Worm (Caenorhabditis elegans): ENCODE data around the gene B0334.10.
"Not testable (repeated sequence)": the region's sequence is repeated elsewhere in the genome, so short reads cannot be mapped to it uniquely, and the experiment has no call there.

B0334.10 gene

DNA sequence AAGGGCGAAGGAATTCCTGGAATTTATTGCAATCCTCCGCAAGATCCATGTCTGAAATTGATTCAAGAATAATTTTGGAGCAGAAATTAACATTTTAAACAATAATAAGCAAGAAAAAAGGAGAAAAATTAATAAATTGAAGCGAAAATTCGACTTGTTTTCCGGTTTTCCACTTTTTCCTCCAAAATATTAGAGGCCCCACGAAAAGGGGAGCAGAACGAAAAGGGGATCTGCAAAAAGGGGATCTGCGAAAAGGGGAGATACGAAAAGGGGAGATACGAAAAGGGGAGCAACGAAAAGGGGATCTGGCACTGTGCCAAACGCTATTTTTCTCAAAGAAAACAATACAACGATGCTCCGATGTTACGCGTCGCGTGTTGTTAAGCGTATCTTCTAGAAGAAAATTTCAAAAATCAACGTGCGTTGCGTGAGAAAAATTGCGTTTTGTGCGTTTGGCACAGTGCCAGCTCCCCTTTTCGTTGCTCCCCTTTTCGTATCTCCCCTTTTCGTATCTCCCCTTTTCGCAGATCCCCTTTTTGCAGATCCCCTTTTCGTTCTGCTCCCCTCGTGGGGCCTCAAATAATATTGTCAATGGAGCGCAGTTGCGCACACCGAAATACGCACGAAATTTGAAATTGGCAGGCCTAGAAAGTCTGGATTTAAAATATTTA is 16.3 kb downstream of the B0334.10 start, which contains the start of gene Y62F5A.12 (continued):
- peak; percentile 97 for TF ChIP-seq ceh-91 (GFP tag; IDR thresholded peaks at IDR 0.05)
- TF ChIP-seq Y53G8AR.9 (GFP tag; conservative IDR thresholded peaks at IDR 0.05) = peak; percentile 93
- TF ChIP-seq ceh-40 (GFP tag; IDR thresholded peaks at IDR 0.05) = peak; percentile 89
- peak; percentile 86 for TF ChIP-seq B0019.2 (GFP tag; conservative IDR thresholded peaks at IDR 0.05)
- TF ChIP-seq let-526 (GFP tag; IDR thresholded peaks at IDR 0.05) = peak; percentile 99
- peak; percentile 53 for TF ChIP-seq xnd-1 (tag; optimal IDR thresholded peaks at IDR 0.05)
- peak; percentile 95 for TF ChIP-seq F37B4.10 (GFP tag; IDR thresholded peaks at IDR 0.05)
- TF ChIP-seq ekl-4 (GFP tag; IDR thresholded peaks at IDR 0.05) = peak; percentile 94
- TF ChIP-seq gei-17 (GFP tag; optimal IDR thresholded peaks at IDR 0.05) = peak; percentile 1
- TF ChIP-seq B0261.1 (tag; optimal IDR thresholded peaks at IDR 0.05) = peak; percentile 20
- TF ChIP-seq egl-18 (GFP tag; IDR thresholded peaks at IDR 0.05) = peak; percentile 86
- peak; percentile 74 for TF ChIP-seq hmg-20 (GFP tag; IDR thresholded peaks at IDR 0.05)
- peak; percentile 47 for TF ChIP-seq somi-1 (GFP tag; optimal IDR thresholded peaks at IDR 0.05)
- 0 out of 2 replicates have a peak, but pooled peaks have one; percentile 67 for TF ChIP-seq cebp-2 (GFP tag; IDR thresholded peaks at IDR 0.05)
- peak; percentile 67 for TF ChIP-seq C17E4.6 (GFP tag; IDR thresholded peaks at IDR 0.05)
- TF ChIP-seq dox-1 (GFP tag; IDR thresholded peaks at IDR 0.05) = peak; percentile 98
- peak; percentile 71 for TF ChIP-seq ZK185.1 (tag; optimal IDR thresholded peaks at IDR 0.05; ENCODE audit: poor library complexity, severe bottlenecking)
- peak; percentile 83 for TF ChIP-seq lin-40 (tag; optimal IDR thresholded peaks at IDR 0.05)
- peak; percentile 94; the same call in 1 of the 2 replicates for TF ChIP-seq ceh-58 (GFP tag; IDR thresholded peaks at IDR 0.05)
- not testable (repeated sequence) for TF ChIP-seq snpc-4 (GFP tag; optimal IDR thresholded peaks at IDR 0.05)
- TF ChIP-seq snpc-4 (tag; optimal IDR thresholded peaks at IDR 0.05) = peak in 3 of 4 experiments; percentile 43 to 70 (median 65)
- TF ChIP-seq lin-54 (GFP tag; optimal IDR thresholded peaks at IDR 0.05) = peak; percentile 92
- 0 out of 2 replicates have a peak, but pooled peaks have one; percentile 67 for TF ChIP-seq Y56A3A.18 (GFP tag; IDR thresholded peaks at IDR 0.05)
- peak; percentile 96 for TF ChIP-seq aptf-2 (GFP tag; conservative IDR thresholded peaks at IDR 0.05)
- TF ChIP-seq ztf-6 (GFP tag; IDR thresholded peaks at IDR 0.05) = peak; percentile 98
- peak; percentile 74 for TF ChIP-seq attf-6 (GFP tag; IDR thresholded peaks at IDR 0.05)
- peak; percentile 93 for TF ChIP-seq Y53F4B.3 (GFP tag; IDR thresholded peaks at IDR 0.05)
- TF ChIP-seq egl-44 (GFP tag; IDR thresholded peaks at IDR 0.05) = peak; percentile 86; the same call in 1 of the 2 replicates
- peak; percentile 61 for TF ChIP-seq nhr-80 (tag; optimal IDR thresholded peaks at IDR 0.05)
- peak; percentile 98 for TF ChIP-seq ztf-28 (GFP tag; IDR thresholded peaks at IDR 0.05)
- TF ChIP-seq ztf-18 (tag; optimal IDR thresholded peaks at IDR 0.05) = peak; percentile 86
- peak; percentile 14 for TF ChIP-seq nhr-90 (tag; optimal IDR thresholded peaks at IDR 0.05)
- peak; percentile 55 for TF ChIP-seq F49E8.2 (tag; optimal IDR thresholded peaks at IDR 0.05; ENCODE audit: insufficient read depth)
- peak; percentile 88 for TF ChIP-seq athp-1 (tag; optimal IDR thresholded peaks at IDR 0.05)
- peak; percentile 91 for TF ChIP-seq hsf-1 (GFP tag; IDR thresholded peaks at IDR 0.05)
- TF ChIP-seq C06A6.2 (GFP tag; conservative IDR thresholded peaks at IDR 0.05) = peak; percentile 82
- TF ChIP-seq akir-1 (GFP tag; optimal IDR thresholded peaks at IDR 0.05) = peak; percentile 82
- peak; percentile 89 for TF ChIP-seq Y79H2A.3 (GFP tag; conservative IDR thresholded peaks at IDR 0.05)
- TF ChIP-seq F33H1.4 (GFP tag; IDR thresholded peaks at IDR 0.05) = peak; percentile 80
- peak; percentile 89 for TF ChIP-seq cebp-1 (GFP tag; IDR thresholded peaks at IDR 0.05)
- peak; percentile 83 for TF ChIP-seq cebp-1 (tag; optimal IDR thresholded peaks at IDR 0.05)
- peak; percentile 95 for TF ChIP-seq K11D2.4 (GFP tag; IDR thresholded peaks at IDR 0.05)
- peak; percentile 70; the same call in 1 of the 2 replicates for TF ChIP-seq zfh-2 (GFP tag; conservative IDR thresholded peaks at IDR 0.05)
- TF ChIP-seq K12H6.12 (tag; optimal IDR thresholded peaks at IDR 0.05) = peak; percentile 87
- TF ChIP-seq madf-6 (GFP tag; IDR thresholded peaks at IDR 0.05) = peak; percentile 96
- peak; percentile 60 for TF ChIP-seq dpl-1 (GFP tag; optimal IDR thresholded peaks at IDR 0.05)
- TF ChIP-seq lsl-1 (GFP tag; optimal IDR thresholded peaks at IDR 0.05) = peak; percentile 78
- peak; percentile 91 for TF ChIP-seq egrh-3 (GFP tag; IDR thresholded peaks at IDR 0.05)
